Worm (Caenorhabditis elegans): ENCODE measurements around the gene B0334.20.
"Not testable (repeated sequence)": the region's sequence is repeated elsewhere in the genome, so short reads cannot be mapped to it uniquely, and the experiment has no call there.

Gene B0334.20

ce11 chrII:11537115-11537514 is 36.9 kb upstream of the B0334.20 start:
- TF ChIP-seq sma-3 (GFP tag; optimal IDR thresholded peaks at IDR 0.05), result no peak
- no peak for TF ChIP-seq unc-55 (GFP tag; optimal IDR thresholded peaks at IDR 0.05)
- no peak for TF ChIP-seq nhr-237 (tag; optimal IDR thresholded peaks at IDR 0.05)
- TF ChIP-seq ztf-1 (GFP tag; conservative IDR thresholded peaks at IDR 0.05), result no peak
- no peak for TF ChIP-seq mdl-1 (tag; optimal IDR thresholded peaks at IDR 0.05)
- no peak for TF ChIP-seq crh-2 (tag; optimal IDR thresholded peaks at IDR 0.05)
- no peak for TF ChIP-seq alr-1 (tag; optimal IDR thresholded peaks at IDR 0.05)
- no peak for TF ChIP-seq blmp-1 (tag; optimal IDR thresholded peaks at IDR 0.05; ENCODE audit: insufficient read depth)

- TF ChIP-seq nhr-12 (tag; optimal IDR thresholded peaks at IDR 0.05) (no peak), skn-1 (tag; optimal IDR thresholded peaks at IDR 0.05) (no peak), dmd-4 (tag; optimal IDR thresholded peaks at IDR 0.05) (no peak), elt-3 (tag; optimal IDR thresholded peaks at IDR 0.05) (no peak), gmeb-1 (tag; optimal IDR thresholded peaks at IDR 0.05) (no peak), nhr-10 (tag; optimal IDR thresholded peaks at IDR 0.05) (no peak), ztf-11 (tag; optimal IDR thresholded peaks at IDR 0.05) (no peak), egl-27 (tag; optimal IDR thresholded peaks at IDR 0.05) (no peak)
Observed at ce11 chrII:11536505-11536904, 36.2 kb upstream of the B0334.20 start.

DNA sequence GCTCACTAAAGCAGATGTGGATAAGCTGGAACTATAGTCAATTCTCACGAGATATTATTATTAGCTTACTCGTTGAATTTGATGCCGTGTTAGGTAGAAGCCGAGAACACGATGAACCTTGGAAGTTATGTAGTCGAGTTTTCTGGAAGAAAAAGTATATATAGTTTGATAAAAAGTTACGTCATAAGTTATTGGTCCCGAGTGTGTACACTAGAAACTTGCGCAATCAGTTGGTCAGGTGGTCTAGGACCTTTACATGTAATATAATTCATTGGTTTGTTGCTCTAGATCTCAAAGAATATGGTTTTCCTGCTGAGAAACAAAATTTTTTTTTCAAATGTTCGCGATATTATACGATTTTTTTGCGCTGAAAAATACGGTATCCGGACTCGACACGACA is 35.7 kb upstream of the B0334.20 start:
- TF ChIP-seq R02D3.7 (tag; optimal IDR thresholded peaks at IDR 0.05), result no peak
- no peak for TF ChIP-seq unc-55 (GFP tag; optimal IDR thresholded peaks at IDR 0.05)
- TF ChIP-seq nhr-23 (tag; optimal IDR thresholded peaks at IDR 0.05), result no peak
- TF ChIP-seq mab-5 (tag; optimal IDR thresholded peaks at IDR 0.05), result no peak
- TF ChIP-seq blmp-1 (tag; optimal IDR thresholded peaks at IDR 0.05; ENCODE audit: insufficient read depth), result no peak
- TF ChIP-seq sma-9 (GFP tag; optimal IDR thresholded peaks at IDR 0.05), result no peak
- TF ChIP-seq sma-9 (tag; optimal IDR thresholded peaks at IDR 0.05), result no peak
- TF ChIP-seq lin-11 (tag; optimal IDR thresholded peaks at IDR 0.05), result no peak
- TF ChIP-seq nhr-25 (tag; optimal IDR thresholded peaks at IDR 0.05), result no peak
- TF ChIP-seq ztf-4 (tag; optimal IDR thresholded peaks at IDR 0.05), result no peak
- TF ChIP-seq ZK546.5 (tag; optimal IDR thresholded peaks at IDR 0.05), result no peak
- no peak for TF ChIP-seq mbf-1 (tag; optimal IDR thresholded peaks at IDR 0.05)
- no peak for TF ChIP-seq ceh-16 (tag; optimal IDR thresholded peaks at IDR 0.05)
- no peak for TF ChIP-seq mdl-1 (tag; optimal IDR thresholded peaks at IDR 0.05)

DNA sequence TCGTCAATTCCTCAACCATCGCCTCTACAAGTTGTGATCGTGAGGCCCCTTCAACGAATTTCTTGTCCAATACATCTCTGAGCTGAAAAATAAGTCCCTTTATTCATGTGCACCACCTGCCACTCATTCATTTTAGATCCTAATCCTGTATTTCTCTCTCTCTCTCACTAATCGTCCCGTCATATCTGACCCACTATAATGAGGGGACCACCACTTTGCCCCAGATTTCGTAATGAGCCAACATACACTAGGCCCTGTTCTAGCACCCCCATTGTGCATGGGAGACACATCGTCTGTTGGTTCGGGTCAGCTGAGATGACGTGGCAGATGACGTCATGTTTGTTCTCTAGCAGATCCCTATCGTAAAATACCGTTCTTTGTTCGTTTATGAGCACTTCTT is 35.2 kb upstream of the B0334.20 start:
- TF ChIP-seq C34F6.9 (tag; optimal IDR thresholded peaks at IDR 0.05) (no peak), nhr-21 (tag; optimal IDR thresholded peaks at IDR 0.05) (no peak), nhr-6 (tag; optimal IDR thresholded peaks at IDR 0.05) (no peak), sma-9 (GFP tag; optimal IDR thresholded peaks at IDR 0.05) (no peak), sma-9 (tag; optimal IDR thresholded peaks at IDR 0.05) (no peak), skn-1 (tag; optimal IDR thresholded peaks at IDR 0.05) (no peak), nhr-77 (tag; optimal IDR thresholded peaks at IDR 0.05) (no peak), ztf-11 (tag; optimal IDR thresholded peaks at IDR 0.05) (no peak), snpc-4 (tag; optimal IDR thresholded peaks at IDR 0.05) (no peak), lin-39 (tag; optimal IDR thresholded peaks at IDR 0.05) (no peak), dmd-4 (tag; optimal IDR thresholded peaks at IDR 0.05) (no peak), nhr-25 (tag; optimal IDR thresholded peaks at IDR 0.05) (no peak), lin-13 (GFP tag; optimal IDR thresholded peaks at IDR 0.05) (no peak), ama-1 (optimal IDR thresholded peaks at IDR 0.05) (no peak), mab-5 (tag; optimal IDR thresholded peaks at IDR 0.05) (no peak), unc-39 (tag; optimal IDR thresholded peaks at IDR 0.05) (no peak)

DNA sequence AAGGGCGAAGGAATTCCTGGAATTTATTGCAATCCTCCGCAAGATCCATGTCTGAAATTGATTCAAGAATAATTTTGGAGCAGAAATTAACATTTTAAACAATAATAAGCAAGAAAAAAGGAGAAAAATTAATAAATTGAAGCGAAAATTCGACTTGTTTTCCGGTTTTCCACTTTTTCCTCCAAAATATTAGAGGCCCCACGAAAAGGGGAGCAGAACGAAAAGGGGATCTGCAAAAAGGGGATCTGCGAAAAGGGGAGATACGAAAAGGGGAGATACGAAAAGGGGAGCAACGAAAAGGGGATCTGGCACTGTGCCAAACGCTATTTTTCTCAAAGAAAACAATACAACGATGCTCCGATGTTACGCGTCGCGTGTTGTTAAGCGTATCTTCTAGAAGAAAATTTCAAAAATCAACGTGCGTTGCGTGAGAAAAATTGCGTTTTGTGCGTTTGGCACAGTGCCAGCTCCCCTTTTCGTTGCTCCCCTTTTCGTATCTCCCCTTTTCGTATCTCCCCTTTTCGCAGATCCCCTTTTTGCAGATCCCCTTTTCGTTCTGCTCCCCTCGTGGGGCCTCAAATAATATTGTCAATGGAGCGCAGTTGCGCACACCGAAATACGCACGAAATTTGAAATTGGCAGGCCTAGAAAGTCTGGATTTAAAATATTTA is 34.3 kb upstream of the B0334.20 start, which contains the start of gene Y62F5A.12:
Y62F5A.12 (minus strand) TSS at position 51 of the 671 bp plus-strand sequence.
- TF ChIP-seq Y55F3AM.14 (GFP tag; optimal IDR thresholded peaks at IDR 0.05) (peak; percentile 73), unc-55 (GFP tag; optimal IDR thresholded peaks at IDR 0.05) (peak; percentile 68), nhr-25 (tag; optimal IDR thresholded peaks at IDR 0.05) (peak; percentile 52), mab-5 (tag; optimal IDR thresholded peaks at IDR 0.05) (peak; percentile 5), C34F6.9 (tag; optimal IDR thresholded peaks at IDR 0.05) (peak; percentile 62), zag-1 (tag; optimal IDR thresholded peaks at IDR 0.05) (peak; percentile 2), nhr-6 (tag; optimal IDR thresholded peaks at IDR 0.05) (peak; percentile 5), sma-3 (GFP tag; optimal IDR thresholded peaks at IDR 0.05) (peak; percentile 94), ZK546.5 (tag; optimal IDR thresholded peaks at IDR 0.05) (peak; percentile 38), lsy-2 (tag; optimal IDR thresholded peaks at IDR 0.05) (peak; percentile 59 to 81), sma-9 (GFP tag; optimal IDR thresholded peaks at IDR 0.05) (peak; percentile 88), lin-13 (GFP tag; optimal IDR thresholded peaks at IDR 0.05) (peak; percentile 88), sem-4 (tag; optimal IDR thresholded peaks at IDR 0.05) (peak; percentile 50), gmeb-1 (tag; optimal IDR thresholded peaks at IDR 0.05) (peak; percentile 86), nhr-21 (tag; optimal IDR thresholded peaks at IDR 0.05) (peak; percentile 54), lin-11 (tag; optimal IDR thresholded peaks at IDR 0.05) (peak; percentile 39), crh-2 (tag; optimal IDR thresholded peaks at IDR 0.05) (peak; percentile 71), fos-1 (tag; optimal IDR thresholded peaks at IDR 0.05) (peak; percentile 12), ztf-4 (tag; optimal IDR thresholded peaks at IDR 0.05) (peak; percentile 49), ceh-82 (tag; optimal IDR thresholded peaks at IDR 0.05) (peak; percentile 65), mdl-1 (tag; optimal IDR thresholded peaks at IDR 0.05) (peak in 1 of 2 experiments; percentile 58), nhr-129 (tag; optimal IDR thresholded peaks at IDR 0.05) (peak; percentile 69), egl-27 (tag; optimal IDR thresholded peaks at IDR 0.05) (peak; percentile 64), F13H6.1 (tag; optimal IDR thresholded peaks at IDR 0.05) (peak; percentile 89)
- TF ChIP-seq sma-9 (tag; optimal IDR thresholded peaks at IDR 0.05), result not testable (repeated sequence)

All from whole organism, L2 larva.